Worm (Caenorhabditis elegans) whole organism, L1 larva: Measurements from ENCODE around the gene srbc-39.

Source experiments
- C04F5.9 ChIP-seq: sonication (generic microtip); optimal IDR thresholded peaks from 2 replicates; lab custom pipeline; 2016; ENCODE audit warnings: missing genetic modification characterization, missing compliant biosample characterization
- C34B4.2 ChIP-seq: sonication (generic microtip); optimal IDR thresholded peaks from 2 replicates; lab custom pipeline; 2017; ENCODE audit warnings: mild to moderate bottlenecking, missing genetic modification characterization, missing compliant biosample characterization
- Y116A8C.19 ChIP-seq: sonication (generic microtip); optimal IDR thresholded peaks from 2 replicates; lab custom pipeline; 2016; ENCODE audit warnings: missing compliant biosample characterization, missing genetic modification characterization, borderline replicate concordance
- ama-1 ChIP-seq: fragments of 150-350 bp; optimal IDR thresholded peaks from 2 replicates; lab custom pipeline; 2014
- blmp-1 ChIP-seq: fragments of 150-350 bp; optimal IDR thresholded peaks from 2 replicates; lab custom pipeline; 2014; ENCODE audit warnings: missing biosample characterization, missing genetic modification characterization
- ceh-63 ChIP-seq: fragments of 200-800 bp; sonication (Bioruptor generic); optimal IDR thresholded peaks from 2 replicates; lab custom pipeline; 2018; ENCODE audit warnings: mild to moderate bottlenecking, missing genetic modification characterization, missing compliant biosample characterization
- ceh-88 ChIP-seq: fragments of 200-800 bp; sonication (Bioruptor generic); IDR thresholded peaks from 2 replicates; pipeline ENCODE4 v1.3.6; 2022; ENCODE audit warnings: missing genetic modification characterization, missing compliant biosample characterization
- dpl-1 ChIP-seq, 3 experiments: fragments of 150-350 bp in 2 of 3; sonication (generic microtip) in 1 of 3; optimal IDR thresholded peaks; 2 replicates each; lab custom pipeline; 2014 to 2017; ENCODE audit warnings: missing biosample characterization in 3 of 3, missing genetic modification characterization in 3 of 3, missing genetic modification reagents in 3 of 3
- dsc-1 ChIP-seq: sonication (generic microtip); optimal IDR thresholded peaks from 2 replicates; lab custom pipeline; 2016; ENCODE audit warnings: mild to moderate bottlenecking, missing genetic modification characterization, missing compliant biosample characterization
- efl-1 ChIP-seq, 4 experiments: fragments of 150-350 bp; optimal IDR thresholded peaks in 3 of 4; peaks in 1 of 4; 1 replicate in 1 of 4; 2 replicates in 3 of 4; lab custom pipeline; 2014; ENCODE audit warnings: missing biosample characterization in 2 of 4, missing genetic modification characterization in 2 of 4, missing genetic modification reagents in 2 of 4
- elt-2 ChIP-seq: sonication (generic microtip); optimal IDR thresholded peaks from 2 replicates; lab custom pipeline; 2016; ENCODE audit warnings: missing genetic modification characterization, mild to moderate bottlenecking, inconsistent platforms, missing compliant biosample characterization, missing genetic modification reagents
- elt-3 ChIP-seq, 6 experiments: fragments of 150-350 bp in 1 of 6; sonication (generic microtip); optimal IDR thresholded peaks; 2 replicates each; lab custom pipeline; 2017 to 2018; ENCODE audit warnings: missing biosample characterization in 6 of 6, missing genetic modification characterization in 6 of 6, inconsistent platforms in 1 of 6
- ets-5 ChIP-seq: fragments of 200-800 bp; sonication (Bioruptor generic); IDR thresholded peaks from 2 replicates; pipeline ENCODE4 v1.3.6; 2022; ENCODE audit warnings: missing genetic modification characterization, missing compliant biosample characterization
- fkh-8 ChIP-seq: sonication (generic microtip); optimal IDR thresholded peaks from 2 replicates; lab custom pipeline; 2016; ENCODE audit warnings: mild to moderate bottlenecking, missing genetic modification characterization, missing compliant biosample characterization
- fos-1 ChIP-seq: fragments of 150-350 bp; optimal IDR thresholded peaks from 2 replicates; lab custom pipeline; 2014; ENCODE audit warnings: missing biosample characterization, missing genetic modification characterization
- hlh-17 ChIP-seq: fragments of 200-800 bp; sonication (Bioruptor generic); optimal IDR thresholded peaks from 2 replicates; lab custom pipeline; 2018; ENCODE audit warnings: missing genetic modification characterization, mild to moderate bottlenecking, missing compliant biosample characterization, moderate library complexity, borderline replicate concordance
- hlh-4 ChIP-seq: sonication (generic microtip); optimal IDR thresholded peaks from 2 replicates; lab custom pipeline; 2016; ENCODE audit warnings: mild to moderate bottlenecking, missing genetic modification characterization, missing compliant biosample characterization
- irx-1 ChIP-seq: sonication (generic microtip); optimal IDR thresholded peaks from 2 replicates; lab custom pipeline; 2016; ENCODE audit warnings: missing genetic modification characterization, missing compliant biosample characterization
- jun-1 ChIP-seq: fragments of 150-350 bp; optimal IDR thresholded peaks from 2 replicates; lab custom pipeline; 2014; ENCODE audit warnings: missing biosample characterization, missing genetic modification reagents, missing genetic modification characterization
- lin-13 ChIP-seq: fragments of 150-350 bp; optimal IDR thresholded peaks from 2 replicates; lab custom pipeline; 2014; ENCODE audit warnings: missing biosample characterization, missing genetic modification reagents, missing genetic modification characterization
- lin-35 ChIP-seq, 2 experiments: fragments of 150-350 bp; optimal IDR thresholded peaks; 2 replicates each; lab custom pipeline; 2014; ENCODE audit warnings: missing biosample characterization in 2 of 2, missing genetic modification characterization in 2 of 2, missing genetic modification reagents in 2 of 2
- lir-3 ChIP-seq: sonication (generic microtip); optimal IDR thresholded peaks from 2 replicates; lab custom pipeline; 2016; ENCODE audit warnings: mild to moderate bottlenecking, missing genetic modification characterization, moderate library complexity, missing compliant biosample characterization; ENCODE audit not compliant: poor library complexity
- mab-9 ChIP-seq: fragments of 200-800 bp; sonication (Bioruptor generic); IDR thresholded peaks from 2 replicates; pipeline ENCODE4 v1.3.6; 2022; ENCODE audit warnings: missing genetic modification reagents, missing genetic modification characterization, missing compliant biosample characterization
- mdl-1 ChIP-seq, 2 experiments: fragments of 150-350 bp; optimal IDR thresholded peaks; 2 replicates each; lab custom pipeline; 2014 to 2017; ENCODE audit warnings: missing biosample characterization in 2 of 2, missing genetic modification characterization in 2 of 2, inconsistent platforms in 1 of 2
- mef-2 ChIP-seq: fragments of 150-350 bp; optimal IDR thresholded peaks from 2 replicates; lab custom pipeline; 2014; ENCODE audit warnings: missing biosample characterization, missing genetic modification characterization
- mep-1 ChIP-seq: fragments of 150-350 bp; optimal IDR thresholded peaks from 2 replicates; lab custom pipeline; 2014; ENCODE audit warnings: missing biosample characterization, missing genetic modification characterization
- nhr-12 ChIP-seq: sonication (generic microtip); optimal IDR thresholded peaks from 2 replicates; lab custom pipeline; 2017; ENCODE audit warnings: missing biosample characterization, missing genetic modification characterization
- nhr-19 ChIP-seq: fragments of 200-800 bp; sonication (Bioruptor generic); conservative IDR thresholded peaks from 2 replicates; pipeline ENCODE4 v1.3.6; 2022; ENCODE audit warnings: missing genetic modification characterization, missing compliant biosample characterization
- nhr-20 ChIP-seq: sonication (generic microtip); optimal IDR thresholded peaks from 2 replicates; lab custom pipeline; 2016; ENCODE audit warnings: mild to moderate bottlenecking, missing genetic modification characterization, missing compliant biosample characterization
- nhr-71 ChIP-seq: sonication (generic microtip); optimal IDR thresholded peaks from 2 replicates; lab custom pipeline; 2016; ENCODE audit warnings: mild to moderate bottlenecking, missing genetic modification characterization, moderate library complexity, missing compliant biosample characterization
- nhr-77 ChIP-seq: fragments of 150-350 bp; optimal IDR thresholded peaks from 2 replicates; lab custom pipeline; 2014; ENCODE audit warnings: missing biosample characterization, missing genetic modification characterization
- nhr-85 ChIP-seq: sonication (generic microtip); peaks from one replicate; lab custom pipeline; 2016; ENCODE audit warnings: missing genetic modification characterization, inconsistent platforms, missing compliant biosample characterization
- nhr-90 ChIP-seq: sonication (generic microtip); optimal IDR thresholded peaks from 2 replicates; lab custom pipeline; 2016; ENCODE audit warnings: mild to moderate bottlenecking, missing genetic modification characterization, missing compliant biosample characterization; ENCODE audit not compliant: poor library complexity
- pag-3 ChIP-seq: sonication (generic microtip); optimal IDR thresholded peaks from 2 replicates; lab custom pipeline; 2017; ENCODE audit warnings: missing genetic modification characterization, mild to moderate bottlenecking, missing compliant biosample characterization, antibody characterized with exemption, borderline replicate concordance; ENCODE audit not compliant: insufficient read depth
- rnt-1 ChIP-seq: sonication (generic microtip); optimal IDR thresholded peaks from 2 replicates; lab custom pipeline; 2016; ENCODE audit warnings: mild to moderate bottlenecking, missing genetic modification characterization, moderate library complexity, missing compliant biosample characterization
- skn-1 ChIP-seq: fragments of 150-350 bp; optimal IDR thresholded peaks from 2 replicates; lab custom pipeline; 2014; ENCODE audit warnings: missing biosample characterization, missing genetic modification characterization
- snpc-4 ChIP-seq: fragments of 150-350 bp; optimal IDR thresholded peaks from 2 replicates; lab custom pipeline; 2014; ENCODE audit warnings: missing biosample characterization, missing genetic modification characterization
- sox-4 ChIP-seq: sonication (generic microtip); optimal IDR thresholded peaks from 2 replicates; lab custom pipeline; 2016; ENCODE audit warnings: missing genetic modification characterization, missing compliant biosample characterization
- sup-37 ChIP-seq: fragments of 200-800 bp; sonication (Bioruptor generic); optimal IDR thresholded peaks from 2 replicates; lab custom pipeline; 2018; ENCODE audit warnings: mild to moderate bottlenecking, missing genetic modification characterization, missing compliant biosample characterization
- swsn-7 ChIP-seq: sonication (generic microtip); optimal IDR thresholded peaks from 2 replicates; lab custom pipeline; 2016; ENCODE audit warnings: missing genetic modification characterization, missing compliant biosample characterization
- unc-130 ChIP-seq: fragments of 150-350 bp; optimal IDR thresholded peaks from 2 replicates; lab custom pipeline; 2017; ENCODE audit warnings: missing biosample characterization, missing genetic modification characterization, inconsistent platforms
- vab-15 ChIP-seq: sonication (generic microtip); optimal IDR thresholded peaks from 2 replicates; lab custom pipeline; 2017; ENCODE audit warnings: missing genotype, mild to moderate bottlenecking, missing genetic modification characterization, missing compliant biosample characterization
- zip-4 ChIP-seq: fragments of 200-800 bp; sonication (Bioruptor generic); optimal IDR thresholded peaks from 2 replicates; lab custom pipeline; 2018; ENCODE audit warnings: mild to moderate bottlenecking, missing genetic modification characterization, moderate library complexity, missing compliant biosample characterization
- ztf-11 ChIP-seq, 2 experiments: sonication (generic microtip); optimal IDR thresholded peaks; 2 replicates each; lab custom pipeline; 2016 to 2017; ENCODE audit warnings: missing genetic modification characterization in 2 of 2, missing biosample characterization in 1 of 2, missing compliant biosample characterization in 1 of 2
- ztf-4 ChIP-seq: fragments of 150-350 bp; optimal IDR thresholded peaks from 2 replicates; lab custom pipeline; 2014; ENCODE audit warnings: missing biosample characterization, missing genetic modification characterization

The srbc-39 gene

ce11 chrV:727484-728351 lies 18.8 kb downstream of the srbc-39 start, which contains the start of the genes icl-1 and srh-2 (continued):
- TF ChIP-seq mep-1 (tag; lab: Kevin White, UChicago) (peak; percentile 59), mab-9 (0 out of 2 replicates have a peak, but pooled peaks have one; percentile 13), jun-1 (tag; lab: Kevin White, UChicago) (peak; percentile 15), sup-37 (GFP tag; lab: Kevin White, UChicago) (peak; percentile 59), sox-4 (tag; lab: Kevin White, UChicago) (peak; percentile 32), ztf-11 (tag; optimal IDR thresholded peaks at IDR 0.05; lab: Kevin White, UChicago) (peak in 1 of 2 experiments; percentile 27), mdl-1 (tag; optimal IDR thresholded peaks at IDR 0.05; lab: Kevin White, UChicago) (peak in 1 of 2 experiments; percentile 85), lin-35 (GFP tag; optimal IDR thresholded peaks at IDR 0.05; lab: Kevin White, UChicago) (peak in 1 of 2 experiments; percentile 75), C04F5.9 (tag; lab: Kevin White, UChicago) (peak; percentile 49), vab-15 (tag; lab: Kevin White, UChicago) (peak; percentile 52), zip-4 (GFP tag; lab: Kevin White, UChicago) (peak; percentile 51), lin-13 (GFP tag; lab: Kevin White, UChicago) (peak; percentile 38), hlh-17 (peak; percentile 41), ets-5 (no peak), fos-1 (peak; percentile 23), nhr-12 (no peak), swsn-7 (tag; lab: Kevin White, UChicago) (peak; percentile 68), elt-3 (tag; optimal IDR thresholded peaks at IDR 0.05; lab: Kevin White, UChicago) (peak in 2 of 6 experiments; percentile 29 to 80), irx-1 (peak; percentile 14), dsc-1 (tag; lab: Kevin White, UChicago) (no peak), nhr-71 (tag; lab: Kevin White, UChicago) (peak; percentile 95), nhr-77 (tag; lab: Kevin White, UChicago) (peak; percentile 29), hlh-4 (tag; lab: Kevin White, UChicago) (no peak), mef-2 (tag; lab: Kevin White, UChicago) (no peak), pag-3 (tag; lab: Kevin White, UChicago) (peak; percentile 41), C34B4.2 (tag; lab: Kevin White, UChicago) (no peak), unc-130 (tag; lab: Kevin White, UChicago) (peak; percentile 74), lir-3 (tag; lab: Kevin White, UChicago) (peak; percentile 69), nhr-19 (GFP tag; lab: Robert Waterston, UW) (peak; percentile 93), nhr-20 (tag; lab: Kevin White, UChicago) (peak; percentile 85), ceh-63 (GFP tag; lab: Kevin White, UChicago) (peak; percentile 54)

- peak in 2 of 3 experiments; percentile 8 to 34 for TF ChIP-seq dpl-1 (GFP tag; optimal IDR thresholded peaks at IDR 0.05; lab: Kevin White, UChicago)
- no peak for TF ChIP-seq hlh-17
- TF ChIP-seq snpc-4 (tag; lab: Kevin White, UChicago): no peak
- peak; percentile 75 for TF ChIP-seq nhr-85 (tag; lab: Kevin White, UChicago)
- peak in 1 of 2 experiments; percentile 76 for TF ChIP-seq lin-35 (GFP tag; optimal IDR thresholded peaks at IDR 0.05; lab: Kevin White, UChicago)
- TF ChIP-seq pag-3 (tag; lab: Kevin White, UChicago): no peak
- TF ChIP-seq elt-2 (tag; lab: Kevin White, UChicago): peak; percentile 7
- TF ChIP-seq sup-37 (GFP tag; lab: Kevin White, UChicago): peak; percentile 40
- peak; percentile 54 for TF ChIP-seq blmp-1 (tag; lab: Kevin White, UChicago)
- no peak for TF ChIP-seq fkh-8 (tag; lab: Kevin White, UChicago)
- peak; percentile 81 for TF ChIP-seq lir-3 (tag; lab: Kevin White, UChicago)
- peak; percentile 79 for TF ChIP-seq ama-1
- TF ChIP-seq nhr-90 (tag; lab: Kevin White, UChicago): peak; percentile 62
- TF ChIP-seq efl-1 (optimal IDR thresholded peaks at IDR 0.05; lab: Kevin White, UChicago): peak in 1 of 2 experiments; percentile 14
- no peak for TF ChIP-seq efl-1 (GFP tag; optimal IDR thresholded peaks at IDR 0.05 in 1 of 2; lab: Kevin White, UChicago)
- TF ChIP-seq ztf-4 (tag; lab: Kevin White, UChicago): peak; percentile 76
- peak; percentile 80 for TF ChIP-seq rnt-1
- TF ChIP-seq mab-9: no peak
- TF ChIP-seq ceh-63 (GFP tag; lab: Kevin White, UChicago): no peak
- TF ChIP-seq skn-1 (tag; lab: Kevin White, UChicago): no peak
- TF ChIP-seq nhr-19 (GFP tag; lab: Robert Waterston, UW): peak; percentile 93
- TF ChIP-seq Y116A8C.19 (tag; lab: Kevin White, UChicago): no peak
- TF ChIP-seq jun-1 (tag; lab: Kevin White, UChicago): no peak
- peak; percentile 40; the same call in 1 of the 2 replicates for TF ChIP-seq ceh-88 (GFP tag; lab: Robert Waterston, UW)
- no peak for TF ChIP-seq zip-4 (GFP tag; lab: Kevin White, UChicago)
These were observed 20.1 kb downstream of the srbc-39 start for ce11 chrV:728822-729493.
